Worm (Caenorhabditis elegans): ENCODE data around the gene str-55.

DNA sequence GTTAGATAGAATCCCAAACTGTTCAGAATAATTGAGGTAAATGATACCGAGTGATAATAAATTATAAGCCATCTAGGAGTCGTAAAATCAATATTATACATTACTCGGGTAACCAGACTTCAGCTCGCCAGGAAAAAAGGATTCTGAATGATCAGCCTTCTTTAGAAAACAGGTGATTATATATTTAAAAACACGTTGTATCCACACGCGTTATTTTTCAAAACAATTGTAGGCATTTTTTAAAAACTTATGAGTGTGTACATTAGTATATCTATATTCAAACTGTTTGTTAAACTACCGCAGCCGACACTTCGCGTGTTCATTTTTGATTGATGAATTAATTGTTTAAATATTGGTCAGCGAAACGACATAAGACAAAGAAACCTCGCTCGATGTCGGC is 28.6 kb downstream of the str-55 start, which contains the start of gene sri-65:
- TF ChIP-seq Y56A3A.18 (GFP tag; IDR thresholded peaks at IDR 0.05) (no peak), Y79H2A.3 (GFP tag; conservative IDR thresholded peaks at IDR 0.05) (no peak), sea-2 (GFP tag; IDR thresholded peaks at IDR 0.05) (no peak), ceh-79 (tag; optimal IDR thresholded peaks at IDR 0.05) (no peak), unc-62 (GFP tag; optimal IDR thresholded peaks at IDR 0.05) (no peak), madf-6 (GFP tag; IDR thresholded peaks at IDR 0.05) (no peak), dox-1 (GFP tag; IDR thresholded peaks at IDR 0.05) (no peak)

Data from whole organism, young adult.